Fruit fly (Drosophila melanogaster) whole organism, embryonic: ENCODE measurements around the gene Ppat-Dpck.

ENCODE experiments used
- B-H2 ChIP-seq: fragments of 200-800 bp; sonication (Bioruptor generic); optimal IDR thresholded peaks from 2 replicates; lab custom pipeline; 2018; ENCODE audit warnings: missing biosample characterization, mild to moderate bottlenecking, missing genetic modification characterization
- Blimp-1 ChIP-seq: fragments of 200-800 bp; sonication (Bioruptor generic); optimal IDR thresholded peaks from 3 replicates; lab custom pipeline; 2018; ENCODE audit warnings: missing biosample characterization, missing genetic modification characterization, mild to moderate bottlenecking, moderate library complexity, missing genetic modification reagents
- BtbVII ChIP-seq: fragments of 200-800 bp; sonication (Bioruptor generic); optimal IDR thresholded peaks from 3 replicates; lab custom pipeline; 2017; ENCODE audit warnings: missing biosample characterization, mild to moderate bottlenecking, missing genetic modification characterization
- CG10431 ChIP-seq: fragments of 200-800 bp; sonication (Bioruptor generic); optimal IDR thresholded peaks from 3 replicates; lab custom pipeline; 2018; ENCODE audit warnings: missing biosample characterization, mild to moderate bottlenecking, missing genetic modification characterization
- CG13894 ChIP-seq: fragments of 200-800 bp; sonication (Bioruptor generic); optimal IDR thresholded peaks from 3 replicates; lab custom pipeline; 2018; ENCODE audit warnings: missing biosample characterization, mild to moderate bottlenecking, missing genetic modification characterization, moderate library complexity
- CG14050 ChIP-seq: fragments of 200-800 bp; sonication (Bioruptor generic); IDR thresholded peaks from 3 replicates; pipeline ENCODE4 v1.3.6; 2022; ENCODE audit warnings: missing biosample characterization, missing genetic modification characterization
- CG2129 ChIP-seq: fragments of 200-800 bp; sonication (Bioruptor generic); IDR thresholded peaks from 2 replicates; pipeline ENCODE4 v1.3.6; 2022; ENCODE audit warnings: missing biosample characterization, missing genetic modification characterization; ENCODE audit not compliant: partially characterized antibody
- CG32532 ChIP-seq: fragments of 200-800 bp; sonication (Bioruptor generic); IDR thresholded peaks from 2 replicates; pipeline ENCODE4 v1.3.6; 2022; ENCODE audit warnings: missing biosample characterization, missing genetic modification characterization
- CG3281 ChIP-seq: fragments of 200-800 bp; sonication (Bioruptor generic); optimal IDR thresholded peaks from 3 replicates; lab custom pipeline; 2017; ENCODE audit warnings: missing biosample characterization, mild to moderate bottlenecking, missing genetic modification characterization
- CG4404 ChIP-seq: fragments of 200-800 bp; sonication (Bioruptor generic); IDR thresholded peaks from 2 replicates; pipeline ENCODE4 v1.3.6; 2022; ENCODE audit warnings: missing biosample characterization, missing genetic modification characterization
- CG4820 ChIP-seq: fragments of 200-800 bp; sonication (Bioruptor generic); optimal IDR thresholded peaks from 3 replicates; lab custom pipeline; 2016; ENCODE audit warnings: missing biosample characterization, missing genetic modification characterization
- CG5245 ChIP-seq: fragments of 200-800 bp; sonication (Bioruptor generic); optimal IDR thresholded peaks from 3 replicates; lab custom pipeline; 2016; ENCODE audit warnings: missing biosample characterization, missing genetic modification characterization
- CG7372 ChIP-seq: fragments of 200-800 bp; sonication (Bioruptor generic); IDR thresholded peaks from 2 replicates; pipeline ENCODE4 v1.3.6; 2022; ENCODE audit warnings: missing biosample characterization, missing genetic modification characterization
- CG7839 ChIP-seq: fragments of 200-800 bp; sonication (Bioruptor generic); optimal IDR thresholded peaks from 3 replicates; lab custom pipeline; 2018; ENCODE audit warnings: missing biosample characterization, mild to moderate bottlenecking, missing genetic modification characterization, moderate library complexity
- CG9876 ChIP-seq: fragments of 200-800 bp; sonication (Bioruptor generic); optimal IDR thresholded peaks from 2 replicates; lab custom pipeline; 2016; ENCODE audit warnings: missing biosample characterization, missing genetic modification characterization
- D ChIP-seq, 2 experiments: fragments of 200-800 bp in 1 of 2; fragments of >200 bp in 1 of 2; sonication (Bioruptor generic) in 1 of 2; optimal IDR thresholded peaks; 2 replicates in 1 of 2; 3 replicates in 1 of 2; lab custom pipeline; 2017; ENCODE audit warnings: mild to moderate bottlenecking in 1 of 2, missing biosample characterization in 1 of 2, missing genetic modification characterization in 1 of 2, missing genetic modification reagents in 1 of 2
- HmgZ ChIP-seq: fragments of 200-800 bp; sonication (Bioruptor generic); optimal IDR thresholded peaks from 2 replicates; lab custom pipeline; 2018; ENCODE audit warnings: missing biosample characterization, mild to moderate bottlenecking, missing genetic modification characterization
- Med ChIP-seq: fragments of 200-800 bp; sonication (Bioruptor generic); peaks from one replicate; lab custom pipeline; 2016; ENCODE audit warnings: missing biosample characterization, missing genetic modification characterization, mild to moderate bottlenecking, inconsistent platforms, moderate library complexity
- Mrtf ChIP-seq: fragments of 200-800 bp; sonication (Bioruptor generic); IDR thresholded peaks from 3 replicates; pipeline ENCODE4 v1.3.6; 2022; ENCODE audit warnings: missing biosample characterization, missing genetic modification characterization
- NC2α ChIP-seq: fragments of 200-800 bp; sonication (Bioruptor generic); optimal IDR thresholded peaks from 2 replicates; lab custom pipeline; 2016; ENCODE audit warnings: missing biosample characterization, missing genetic modification characterization
- PHDP ChIP-seq: fragments of 200-800 bp; sonication (Bioruptor generic); optimal IDR thresholded peaks from 3 replicates; lab custom pipeline; 2018; ENCODE audit warnings: missing biosample characterization, mild to moderate bottlenecking, missing genetic modification characterization, moderate library complexity
- Spps ChIP-seq: fragments of 200-800 bp; sonication (Bioruptor generic); optimal IDR thresholded peaks from 2 replicates; lab custom pipeline; 2018; ENCODE audit warnings: missing biosample characterization, mild to moderate bottlenecking, missing genetic modification characterization
- ase ChIP-seq: fragments of 200-800 bp; sonication (Bioruptor generic); IDR thresholded peaks from 3 replicates; pipeline ENCODE4 v1.3.6; 2022; ENCODE audit warnings: missing biosample characterization, missing genetic modification characterization
- cad ChIP-seq: fragments of >200 bp; optimal IDR thresholded peaks from 2 replicates; lab custom pipeline; 2017; ENCODE audit warnings: missing biosample characterization, missing genetic modification characterization
- caup ChIP-seq: fragments of 200-800 bp; sonication (Bioruptor generic); optimal IDR thresholded peaks from 3 replicates; lab custom pipeline; 2017; ENCODE audit warnings: missing biosample characterization, mild to moderate bottlenecking, missing genetic modification characterization, moderate library complexity; ENCODE audit not compliant: severe bottlenecking
- chinmo ChIP-seq: fragments of 200-800 bp; sonication (Bioruptor generic); IDR thresholded peaks from 4 replicates; pipeline ENCODE4 v1.3.6; 2022; ENCODE audit warnings: missing biosample characterization, missing genetic modification characterization; ENCODE audit not compliant: partially characterized antibody
- crol ChIP-seq: fragments of 200-800 bp; sonication (Bioruptor generic); IDR thresholded peaks from 2 replicates; pipeline ENCODE4 v1.3.6; 2022; ENCODE audit warnings: missing biosample characterization, missing genetic modification characterization
- dm ChIP-seq: fragments of 200-800 bp; sonication (Bioruptor generic); optimal IDR thresholded peaks from 3 replicates; lab custom pipeline; 2016; ENCODE audit warnings: missing biosample characterization, missing genetic modification characterization
- dysf ChIP-seq: fragments of 200-800 bp; sonication (Bioruptor generic); IDR thresholded peaks from 3 replicates; pipeline ENCODE4 v1.3.6; 2022; ENCODE audit warnings: missing biosample characterization, missing genetic modification characterization
- eve ChIP-seq, 2 experiments: fragments of >200 bp; optimal IDR thresholded peaks; 2 replicates each; lab custom pipeline; 2017; ENCODE audit warnings: missing biosample characterization in 2 of 2, missing genetic modification characterization in 2 of 2
- exex ChIP-seq: fragments of 200-800 bp; sonication (Bioruptor generic); optimal IDR thresholded peaks from 4 replicates; lab custom pipeline; 2018; ENCODE audit warnings: missing biosample characterization, mild to moderate bottlenecking, missing genetic modification characterization, moderate library complexity
- eyg ChIP-seq: fragments of 200-800 bp; sonication (Bioruptor generic); optimal IDR thresholded peaks from 3 replicates; lab custom pipeline; 2016; ENCODE audit warnings: missing biosample characterization, missing genetic modification characterization
- gce ChIP-seq: fragments of 200-800 bp; sonication (Bioruptor generic); IDR thresholded peaks from 3 replicates; pipeline ENCODE4 v1.3.6; 2022; ENCODE audit warnings: missing biosample characterization, missing genetic modification characterization
- gem ChIP-seq: fragments of 200-800 bp; sonication (Bioruptor generic); optimal IDR thresholded peaks from 2 replicates; lab custom pipeline; 2019; ENCODE audit warnings: missing biosample characterization, mild to moderate bottlenecking, missing genetic modification characterization, moderate library complexity
- knrl ChIP-seq: fragments of 200-800 bp; sonication (Bioruptor generic); IDR thresholded peaks from 3 replicates; pipeline ENCODE4 v1.3.6; 2022; ENCODE audit warnings: missing biosample characterization, missing genetic modification characterization; ENCODE audit not compliant: partially characterized antibody
- lab ChIP-seq: fragments of 200-800 bp; sonication (Bioruptor generic); optimal IDR thresholded peaks from 3 replicates; lab custom pipeline; 2017; ENCODE audit warnings: missing biosample characterization, missing genetic modification characterization, mild to moderate bottlenecking, moderate library complexity, missing genetic modification reagents
- luna ChIP-seq: fragments of 200-800 bp; sonication (Bioruptor generic); optimal IDR thresholded peaks from 2 replicates; lab custom pipeline; 2016; ENCODE audit warnings: missing biosample characterization, missing genetic modification characterization
- mam ChIP-seq: fragments of 200-800 bp; sonication (Bioruptor generic); optimal IDR thresholded peaks from 3 replicates; lab custom pipeline; 2016; ENCODE audit warnings: missing biosample characterization, missing genetic modification characterization
- ranshi ChIP-seq: fragments of 200-800 bp; sonication (Bioruptor generic); IDR thresholded peaks from 2 replicates; pipeline ENCODE4 v1.3.6; 2022; ENCODE audit warnings: missing biosample characterization, missing genetic modification characterization
- repo ChIP-seq: fragments of 200-800 bp; sonication (Bioruptor generic); optimal IDR thresholded peaks from 2 replicates; lab custom pipeline; 2016; ENCODE audit warnings: missing biosample characterization, missing genetic modification characterization
- rib ChIP-seq: fragments of 200-800 bp; sonication (Bioruptor generic); IDR thresholded peaks from 2 replicates; pipeline ENCODE4 v1.3.6; 2022; ENCODE audit warnings: missing biosample characterization, missing genetic modification characterization
- sc ChIP-seq, 3 experiments: fragments of >200 bp in 2 of 3; fragments of 200-800 bp in 1 of 3; sonication (Bioruptor generic) in 1 of 3; optimal IDR thresholded peaks; 2 replicates in 2 of 3; 3 replicates in 1 of 3; lab custom pipeline; 2017; ENCODE audit warnings: mild to moderate bottlenecking in 1 of 3, missing biosample characterization in 1 of 3, missing genetic modification characterization in 1 of 3, missing genetic modification reagents in 1 of 3
- sens ChIP-seq: fragments of 200-800 bp; sonication (Bioruptor generic); peaks from one replicate; lab custom pipeline; 2016; ENCODE audit warnings: missing biosample characterization, missing genetic modification characterization
- shn ChIP-seq: fragments of 200-800 bp; sonication (Bioruptor generic); optimal IDR thresholded peaks from 3 replicates; lab custom pipeline; 2016; ENCODE audit warnings: missing biosample characterization, missing genetic modification characterization
- sisA ChIP-seq: fragments of 200-800 bp; sonication (Bioruptor generic); IDR thresholded peaks from 2 replicates; pipeline ENCODE4 v1.3.6; 2022; ENCODE audit warnings: missing biosample characterization, missing genetic modification characterization
- slp2 ChIP-seq: fragments of 200-800 bp; sonication (Bioruptor generic); optimal IDR thresholded peaks from 2 replicates; lab custom pipeline; 2016; ENCODE audit warnings: missing biosample characterization, missing genetic modification characterization
- sna ChIP-seq: fragments of 200-800 bp; sonication (Bioruptor generic); IDR thresholded peaks from 2 replicates; pipeline ENCODE4 v1.3.6; 2022; ENCODE audit warnings: missing biosample characterization, missing genetic modification characterization; ENCODE audit not compliant: partially characterized antibody
- stc ChIP-seq: fragments of 200-800 bp; sonication (Bioruptor generic); IDR thresholded peaks from 2 replicates; pipeline ENCODE4 v1.3.6; 2022; ENCODE audit warnings: missing biosample characterization, missing genetic modification characterization
- vfl ChIP-seq: fragments of 200-800 bp; sonication (Bioruptor generic); optimal IDR thresholded peaks from 2 replicates; lab custom pipeline; 2016; ENCODE audit warnings: missing biosample characterization, missing genetic modification characterization
- wdn ChIP-seq: fragments of 200-800 bp; sonication (Bioruptor generic); IDR thresholded peaks from 2 replicates; pipeline ENCODE4 v1.3.6; 2022; ENCODE audit warnings: missing biosample characterization, missing genetic modification characterization

Gene Ppat-Dpck

dm6 chr3L:5809642-5810279 is 41.2 kb upstream of the Ppat-Dpck start (continued):
- no peak for TF ChIP-seq wdn
- TF ChIP-seq CG13894 = no peak
- TF ChIP-seq dm (GFP tag; lab: Kevin White, UChicago) = no peak
- no peak for TF ChIP-seq CG5245 (GFP tag; lab: Kevin White, UChicago)
- no peak for TF ChIP-seq CG9876
- TF ChIP-seq knrl (GFP tag; lab: Robert Waterston, UW) = no peak
- TF ChIP-seq crol = peak; percentile 93
- peak; percentile 99 for TF ChIP-seq chinmo
- no peak for TF ChIP-seq CG4820
- no peak for TF ChIP-seq eve (GFP tag; optimal IDR thresholded peaks at IDR 0.05; lab: Kevin White, UChicago)
- TF ChIP-seq BtbVII = no peak
- TF ChIP-seq ranshi (GFP tag; lab: Robert Waterston, UW) = 0 out of 2 replicates have a peak, but pooled peaks have one; percentile 5
- no peak for TF ChIP-seq NC2α
- no peak for TF ChIP-seq CG10431 (GFP tag; lab: Kevin White, UChicago)
- peak; percentile 17; the same call in 1 of the 2 replicates for TF ChIP-seq rib (GFP tag; lab: Robert Waterston, UW)
- TF ChIP-seq slp2 (GFP tag; lab: Kevin White, UChicago) = no peak
- TF ChIP-seq gem (tag; lab: Kevin White, UChicago) = no peak
- TF ChIP-seq mam (GFP tag; lab: Kevin White, UChicago) = no peak
- TF ChIP-seq dysf = no peak; the same call in 2 of the 3 replicates
- no peak for TF ChIP-seq Mrtf (GFP tag; lab: Robert Waterston, UW)
- TF ChIP-seq PHDP (tag; lab: Kevin White, UChicago) = no peak
- TF ChIP-seq sisA (GFP tag; lab: Robert Waterston, UW) = no peak
- no peak for TF ChIP-seq CG2129 (GFP tag; lab: Robert Waterston, UW)
- peak; percentile 74 for TF ChIP-seq lab (GFP tag; lab: Kevin White, UChicago)
- no peak for TF ChIP-seq cad (GFP tag; lab: Kevin White, UChicago)
- peak; percentile 29 for TF ChIP-seq sens (GFP tag; lab: Kevin White, UChicago)
- 0 out of 2 replicates have a peak, but pooled peaks have one; percentile 28 for TF ChIP-seq sna (GFP tag; lab: Robert Waterston, UW)
- no peak for TF ChIP-seq Blimp-1 (GFP tag; lab: Kevin White, UChicago)
- no peak for TF ChIP-seq caup (GFP tag; lab: Kevin White, UChicago)
- TF ChIP-seq vfl (GFP tag; lab: Kevin White, UChicago) = no peak
- TF ChIP-seq stc = no peak
- no peak for TF ChIP-seq B-H2 (GFP tag; lab: Kevin White, UChicago)
- TF ChIP-seq CG14050 (GFP tag; lab: Robert Waterston, UW) = no peak
- no peak for TF ChIP-seq CG4404 (GFP tag; lab: Robert Waterston, UW)
- TF ChIP-seq repo = no peak
- no peak for TF ChIP-seq CG32532 (GFP tag; lab: Robert Waterston, UW)
- TF ChIP-seq CG3281 (GFP tag; lab: Kevin White, UChicago) = no peak
- TF ChIP-seq CG7839 (tag; lab: Kevin White, UChicago) = no peak
- no peak for TF ChIP-seq sc (optimal IDR thresholded peaks at IDR 0.05; lab: Kevin White, UChicago)
- TF ChIP-seq sc (GFP tag; optimal IDR thresholded peaks at IDR 0.05; lab: Kevin White, UChicago) = no peak
- no peak for TF ChIP-seq Spps (tag; lab: Kevin White, UChicago)
- TF ChIP-seq gce = no peak
- peak; percentile 75 for TF ChIP-seq Med (GFP tag; lab: Kevin White, UChicago)
- peak; percentile 22 for TF ChIP-seq shn
- TF ChIP-seq luna (GFP tag; lab: Kevin White, UChicago) = no peak
- TF ChIP-seq exex = peak; percentile 92
- no peak for TF ChIP-seq eyg (GFP tag; lab: Kevin White, UChicago)
- no peak for TF ChIP-seq CG7372 (GFP tag; lab: Robert Waterston, UW)
- no peak for TF ChIP-seq D (optimal IDR thresholded peaks at IDR 0.05; lab: Kevin White, UChicago)
- TF ChIP-seq D (GFP tag; optimal IDR thresholded peaks at IDR 0.05; lab: Kevin White, UChicago) = no peak
- TF ChIP-seq ase = no peak
- peak; percentile 29 for TF ChIP-seq HmgZ (tag; lab: Kevin White, UChicago)
